Worm (Caenorhabditis elegans) whole organism, late embryonic: ENCODE results near the gene F35H12.1.
A peak's percentile ranks its signal among the peaks of the same experiment; 100 is the strongest.

Experiments
- C08G9.2 ChIP-seq: sonication (generic microtip); optimal IDR thresholded peaks from 2 replicates; lab custom pipeline; 2016; ENCODE audit warnings: mild to moderate bottlenecking, missing genetic modification characterization, moderate library complexity, missing compliant biosample characterization
- C38D4.7 ChIP-seq: fragments of 200-800 bp; sonication (Bioruptor generic); optimal IDR thresholded peaks from 2 replicates; lab custom pipeline; 2018; ENCODE audit warnings: mild to moderate bottlenecking, missing genetic modification characterization, moderate library complexity, missing compliant biosample characterization
- F13H6.1 ChIP-seq: sonication (generic microtip); optimal IDR thresholded peaks from 2 replicates; lab custom pipeline; 2016; ENCODE audit warnings: missing genetic modification characterization, missing compliant biosample characterization
- K09A11.1 ChIP-seq: sonication (generic microtip); optimal IDR thresholded peaks from 2 replicates; lab custom pipeline; 2017; ENCODE audit warnings: antibody characterized with exemption, mild to moderate bottlenecking, missing genetic modification characterization, missing compliant biosample characterization; ENCODE audit not compliant: insufficient read depth
- Y22D7AL.16 ChIP-seq: sonication (generic microtip); optimal IDR thresholded peaks from 2 replicates; lab custom pipeline; 2016; ENCODE audit warnings: missing genetic modification characterization, missing compliant biosample characterization
- ceh-18 ChIP-seq: sonication (generic microtip); optimal IDR thresholded peaks from 2 replicates; lab custom pipeline; 2016; ENCODE audit warnings: missing genetic modification characterization, missing compliant biosample characterization
- ceh-30 ChIP-seq: fragments of 150-350 bp; optimal IDR thresholded peaks from 2 replicates; lab custom pipeline; 2014; ENCODE audit warnings: missing biosample characterization, missing genetic modification characterization
- ceh-31 ChIP-seq: sonication (generic microtip); optimal IDR thresholded peaks from 2 replicates; lab custom pipeline; 2016; ENCODE audit warnings: missing genetic modification characterization, missing compliant biosample characterization
- ceh-34 ChIP-seq: sonication (generic microtip); optimal IDR thresholded peaks from 2 replicates; lab custom pipeline; 2016; ENCODE audit warnings: mild to moderate bottlenecking, missing genetic modification characterization, missing compliant biosample characterization
- ceh-45 ChIP-seq: fragments of 200-800 bp; sonication (Bioruptor generic); IDR thresholded peaks from 2 replicates; pipeline ENCODE4 v1.3.6; 2022; ENCODE audit warnings: missing genetic modification reagents, missing genetic modification characterization, missing compliant biosample characterization
- ceh-48 ChIP-seq: sonication (generic microtip); optimal IDR thresholded peaks from 2 replicates; lab custom pipeline; 2016; ENCODE audit warnings: missing genetic modification characterization, inconsistent platforms, missing compliant biosample characterization
- ceh-9 ChIP-seq: sonication (generic microtip); optimal IDR thresholded peaks from 2 replicates; lab custom pipeline; 2016; ENCODE audit warnings: mild to moderate bottlenecking, missing genetic modification characterization, inconsistent platforms, missing compliant biosample characterization
- elt-2 ChIP-seq: sonication (generic microtip); optimal IDR thresholded peaks from 2 replicates; lab custom pipeline; 2016; ENCODE audit warnings: missing genetic modification reagents, missing genetic modification characterization, missing compliant biosample characterization
- fkh-10 ChIP-seq: fragments of 150-350 bp; optimal IDR thresholded peaks from 2 replicates; lab custom pipeline; 2014; ENCODE audit warnings: missing biosample characterization, missing genetic modification reagents, missing genetic modification characterization
- gmeb-2 ChIP-seq: sonication (generic microtip); optimal IDR thresholded peaks from 2 replicates; lab custom pipeline; 2016; ENCODE audit warnings: missing genetic modification characterization, inconsistent platforms, missing compliant biosample characterization
- hlh-6 ChIP-seq: sonication (generic microtip); optimal IDR thresholded peaks from 2 replicates; lab custom pipeline; 2016; ENCODE audit warnings: missing genotype, missing genetic modification characterization, missing compliant biosample characterization
- hlh-8 ChIP-seq: sonication (generic microtip); optimal IDR thresholded peaks from 2 replicates; lab custom pipeline; 2016; ENCODE audit warnings: missing genotype, missing genetic modification characterization, missing compliant biosample characterization
- lim-6 ChIP-seq: sonication (generic microtip); optimal IDR thresholded peaks from 2 replicates; lab custom pipeline; 2016; ENCODE audit warnings: missing genetic modification characterization, missing compliant biosample characterization
- lin-11 ChIP-seq: fragments of 200-800 bp; sonication (Bioruptor generic); optimal IDR thresholded peaks from 2 replicates; lab custom pipeline; 2018; ENCODE audit warnings: mild to moderate bottlenecking, missing genetic modification characterization, missing compliant biosample characterization
- mec-3 ChIP-seq: sonication (generic microtip); optimal IDR thresholded peaks from 2 replicates; lab custom pipeline; 2016; ENCODE audit warnings: borderline replicate concordance, missing genetic modification characterization, missing compliant biosample characterization
- nfya-1 ChIP-seq: sonication (generic microtip); optimal IDR thresholded peaks from 2 replicates; lab custom pipeline; 2017; ENCODE audit warnings: missing genetic modification characterization, mild to moderate bottlenecking, missing compliant biosample characterization, antibody characterized with exemption, moderate library complexity
- nhr-11 ChIP-seq: fragments of 150-350 bp; optimal IDR thresholded peaks from 2 replicates; lab custom pipeline; 2014; ENCODE audit warnings: missing biosample characterization, missing genetic modification characterization
- nhr-232 ChIP-seq: sonication (generic microtip); optimal IDR thresholded peaks from 2 replicates; lab custom pipeline; 2016; ENCODE audit warnings: missing genetic modification characterization, missing compliant biosample characterization
- odd-2 ChIP-seq: sonication (generic microtip); optimal IDR thresholded peaks from 2 replicates; lab custom pipeline; 2017; ENCODE audit warnings: antibody characterized with exemption, mild to moderate bottlenecking, missing genetic modification characterization, missing compliant biosample characterization
- pax-1 ChIP-seq: fragments of 150-350 bp; optimal IDR thresholded peaks from 2 replicates; lab custom pipeline; 2014; ENCODE audit warnings: missing biosample characterization, missing genetic modification characterization
- pha-2 ChIP-seq: sonication (generic microtip); optimal IDR thresholded peaks from 2 replicates; lab custom pipeline; 2017; ENCODE audit warnings: mild to moderate bottlenecking, missing genetic modification characterization, missing compliant biosample characterization
- ref-2 ChIP-seq: sonication (generic microtip); optimal IDR thresholded peaks from 2 replicates; lab custom pipeline; 2016; ENCODE audit warnings: missing genetic modification characterization, missing compliant biosample characterization
- rnt-1 ChIP-seq: sonication (generic microtip); optimal IDR thresholded peaks from 2 replicates; lab custom pipeline; 2016; ENCODE audit warnings: missing genetic modification characterization, missing compliant biosample characterization
- sdc-2 ChIP-seq: sonication (generic microtip); optimal IDR thresholded peaks from 2 replicates; lab custom pipeline; 2016; ENCODE audit warnings: missing genotype, missing genetic modification characterization, missing compliant biosample characterization
- sox-2 ChIP-seq: fragments of 200-800 bp; sonication (Bioruptor generic); IDR thresholded peaks from 2 replicates; pipeline ENCODE4 v1.3.6; 2022; ENCODE audit warnings: missing genetic modification reagents, missing genetic modification characterization, missing compliant biosample characterization
- syd-9 ChIP-seq: sonication (generic microtip); optimal IDR thresholded peaks from 2 replicates; lab custom pipeline; 2016; ENCODE audit warnings: mild to moderate bottlenecking, missing genetic modification characterization, moderate library complexity, missing compliant biosample characterization
- tbx-2 ChIP-seq: sonication (generic microtip); optimal IDR thresholded peaks from 2 replicates; lab custom pipeline; 2016; ENCODE audit warnings: missing genetic modification characterization, missing compliant biosample characterization
- unc-42 ChIP-seq: sonication (generic microtip); optimal IDR thresholded peaks from 2 replicates; lab custom pipeline; 2016; ENCODE audit warnings: missing genotype, missing genetic modification characterization, missing compliant biosample characterization
- unc-86 ChIP-seq: sonication (generic microtip); optimal IDR thresholded peaks from 2 replicates; lab custom pipeline; 2016; ENCODE audit warnings: missing genetic modification characterization, missing compliant biosample characterization
- ztf-16 ChIP-seq: sonication (generic microtip); optimal IDR thresholded peaks from 2 replicates; lab custom pipeline; 2017; ENCODE audit warnings: missing genetic modification characterization, missing compliant biosample characterization

Gene F35H12.1

ce11 chrX:949466-949865 lies 15.9 kb downstream of the F35H12.1 start (continued):
- TF ChIP-seq unc-42 (tag; lab: Kevin White, UChicago) (peak; percentile 91), unc-86 (tag; lab: Kevin White, UChicago) (peak; percentile 51), pha-2 (tag; lab: Kevin White, UChicago) (peak; percentile 29), F13H6.1 (tag; lab: Kevin White, UChicago) (peak; percentile 47), ceh-30 (tag; lab: Kevin White, UChicago) (peak; percentile 95), syd-9 (tag; lab: Kevin White, UChicago) (peak; percentile 80), ztf-16 (peak; percentile 64), K09A11.1 (tag; lab: Kevin White, UChicago) (peak; percentile 32), fkh-10 (GFP tag; lab: Kevin White, UChicago) (peak; percentile 90), Y22D7AL.16 (tag; lab: Kevin White, UChicago) (peak; percentile 7), ceh-18 (tag; lab: Kevin White, UChicago) (peak; percentile 96), elt-2 (tag; lab: Kevin White, UChicago) (peak; percentile 35), ref-2 (tag; lab: Kevin White, UChicago) (peak; percentile 94), mec-3 (no peak), rnt-1 (tag; lab: Kevin White, UChicago) (peak; percentile 96), ceh-9 (tag; lab: Kevin White, UChicago) (no peak), pax-1 (tag; lab: Kevin White, UChicago) (peak; percentile 58), tbx-2 (tag; lab: Kevin White, UChicago) (peak; percentile 95), C08G9.2 (tag; lab: Kevin White, UChicago) (peak; percentile 66), lim-6 (tag; lab: Kevin White, UChicago) (peak; percentile 53), gmeb-2 (tag; lab: Kevin White, UChicago) (peak; percentile 1), lin-11 (peak; percentile 15), sdc-2 (tag; lab: Kevin White, UChicago) (peak; percentile 90), hlh-8 (tag; lab: Kevin White, UChicago) (peak; percentile 17), nhr-232 (tag; lab: Kevin White, UChicago) (peak; percentile 34), odd-2 (tag; lab: Kevin White, UChicago) (no peak), ceh-45 (GFP tag; lab: Robert Waterston, UW) (no peak)

- TF ChIP-seq tbx-2 (tag; lab: Kevin White, UChicago): no peak
- TF ChIP-seq C08G9.2 (tag; lab: Kevin White, UChicago): no peak
- TF ChIP-seq fkh-10 (GFP tag; lab: Kevin White, UChicago): no peak
- no peak for TF ChIP-seq C38D4.7 (GFP tag; lab: Kevin White, UChicago)
- TF ChIP-seq pax-1 (tag; lab: Kevin White, UChicago): no peak
- TF ChIP-seq pha-2 (tag; lab: Kevin White, UChicago): no peak
- no peak for TF ChIP-seq hlh-6 (tag; lab: Kevin White, UChicago)
- TF ChIP-seq ceh-34: no peak
- no peak for TF ChIP-seq sox-2 (GFP tag; lab: Robert Waterston, UW)
- TF ChIP-seq nhr-11 (tag; lab: Kevin White, UChicago): no peak
Observed at ce11 chrX:950482-950881, 16.9 kb downstream of the F35H12.1 start, which contains the start of gene arr-1. Gene arr-1, plus strand, starts transcription at chrX:950782.

ce11 chrX:952557-953083 lies 19.0 kb downstream of the F35H12.1 start:
- TF ChIP-seq ceh-9 (tag; lab: Kevin White, UChicago) (no peak), ceh-31 (tag; lab: Kevin White, UChicago) (peak; percentile 70), nfya-1 (tag; lab: Kevin White, UChicago) (peak; percentile 42), ztf-16 (no peak), fkh-10 (GFP tag; lab: Kevin White, UChicago) (peak; percentile 12), ceh-34 (peak; percentile 43), unc-42 (tag; lab: Kevin White, UChicago) (peak; percentile 75), tbx-2 (tag; lab: Kevin White, UChicago) (peak; percentile 10), ceh-48 (tag; lab: Kevin White, UChicago) (peak; percentile 41)
